Worm (Caenorhabditis elegans) whole organism, L4 larva: Measurements from ENCODE around the gene srbc-37.

Source experiments
- F26F4.8 ChIP-seq: fragments of 200-800 bp; sonication (Bioruptor generic); conservative IDR thresholded peaks from 2 replicates; pipeline ENCODE4 v1.3.6; 2022; ENCODE audit warnings: missing genetic modification characterization, missing compliant biosample characterization
- R02D3.7 ChIP-seq: fragments of 150-350 bp; sonication (generic microtip); optimal IDR thresholded peaks from 3 replicates; lab custom pipeline; 2014; ENCODE audit warnings: missing biosample characterization, missing genetic modification characterization
- T26A8.4 ChIP-seq: fragments of 200-800 bp; sonication (Bioruptor generic); IDR thresholded peaks from 2 replicates; pipeline ENCODE4 v1.3.6; 2022; ENCODE audit warnings: missing genetic modification characterization, missing compliant biosample characterization
- Y105C5A.15 ChIP-seq: fragments of 200-800 bp; sonication (Bioruptor generic); IDR thresholded peaks from 2 replicates; pipeline ENCODE4 v1.3.6; 2022; ENCODE audit warnings: missing genetic modification characterization, missing compliant biosample characterization
- Y75B8A.6 ChIP-seq: fragments of 200-800 bp; sonication (Bioruptor generic); IDR thresholded peaks from 2 replicates; pipeline ENCODE4 v1.3.6; 2022; ENCODE audit warnings: missing genetic modification reagents, missing genetic modification characterization, missing compliant biosample characterization
- aha-1 ChIP-seq: fragments of 150-350 bp; peaks from one replicate; lab custom pipeline; 2014; ENCODE audit warnings: missing biosample characterization, missing genetic modification characterization
- ama-1 ChIP-seq: fragments of 150-350 bp; optimal IDR thresholded peaks from 2 replicates; lab custom pipeline; 2014; ENCODE audit warnings: inconsistent platforms, mixed read lengths
- ceh-20 ChIP-seq: fragments of 200-800 bp; sonication (Bioruptor generic); IDR thresholded peaks from 2 replicates; pipeline ENCODE4 v1.3.6; 2022; ENCODE audit warnings: missing genetic modification reagents, missing genetic modification characterization, missing compliant biosample characterization
- ceh-62 ChIP-seq: sonication (generic microtip); optimal IDR thresholded peaks from 2 replicates; lab custom pipeline; 2017; ENCODE audit warnings: missing biosample characterization, missing genetic modification characterization
- ceh-82 ChIP-seq: sonication (generic microtip); optimal IDR thresholded peaks from 2 replicates; lab custom pipeline; 2017; ENCODE audit warnings: missing biosample characterization, missing genetic modification characterization
- ces-1 ChIP-seq: fragments of 150-350 bp; sonication (generic microtip); optimal IDR thresholded peaks from 4 replicates; lab custom pipeline; 2014; ENCODE audit warnings: missing biosample characterization, missing genetic modification reagents, missing genetic modification characterization
- cey-2 ChIP-seq: sonication (generic microtip); optimal IDR thresholded peaks from 3 replicates; lab custom pipeline; 2017; ENCODE audit warnings: missing genetic modification characterization, mild to moderate bottlenecking, missing compliant biosample characterization, antibody characterized with exemption, borderline replicate concordance; ENCODE audit not compliant: insufficient read depth
- ctbp-1 ChIP-seq: fragments of 200-800 bp; sonication (Bioruptor generic); IDR thresholded peaks from 2 replicates; pipeline ENCODE4 v1.3.6; 2022; ENCODE audit warnings: missing genetic modification reagents, missing genetic modification characterization, missing compliant biosample characterization
- daf-16 ChIP-seq, 3 experiments: sonication (generic microtip); optimal IDR thresholded peaks; 2 replicates each; lab custom pipeline; 2016 to 2017; ENCODE audit warnings: missing genetic modification characterization in 3 of 3, missing genetic modification reagents in 3 of 3, mild to moderate bottlenecking in 2 of 3, missing compliant biosample characterization in 2 of 3, missing biosample characterization in 1 of 3, moderate library complexity in 1 of 3
- daf-8 ChIP-seq: fragments of 200-800 bp; sonication (Bioruptor generic); IDR thresholded peaks from 2 replicates; pipeline ENCODE4 v1.3.6; 2022; ENCODE audit warnings: missing genetic modification characterization, missing compliant biosample characterization
- dmd-6 ChIP-seq: fragments of 200-800 bp; sonication (Bioruptor generic); IDR thresholded peaks from 2 replicates; pipeline ENCODE4 v1.3.6; 2022; ENCODE audit warnings: missing genetic modification reagents, missing genetic modification characterization, missing compliant biosample characterization
- duxl-1 ChIP-seq: sonication (generic microtip); optimal IDR thresholded peaks from 2 replicates; lab custom pipeline; 2016; ENCODE audit warnings: mild to moderate bottlenecking, missing genetic modification characterization, moderate library complexity, missing compliant biosample characterization; ENCODE audit not compliant: poor library complexity
- dve-1 ChIP-seq: sonication (generic microtip); optimal IDR thresholded peaks from 2 replicates; lab custom pipeline; 2017; ENCODE audit warnings: antibody characterized with exemption, mild to moderate bottlenecking, missing genetic modification characterization, missing compliant biosample characterization; ENCODE audit not compliant: insufficient read depth
- gei-8 ChIP-seq: fragments of 200-800 bp; sonication (Bioruptor generic); optimal IDR thresholded peaks from 2 replicates; lab custom pipeline; 2018; ENCODE audit warnings: mild to moderate bottlenecking, missing genetic modification characterization, missing compliant biosample characterization
- hif-1 ChIP-seq, 2 experiments: sonication (generic microtip); optimal IDR thresholded peaks; 2 replicates each; lab custom pipeline; 2016 to 2017; ENCODE audit warnings: missing compliant biosample characterization in 2 of 2, missing genetic modification characterization in 2 of 2, missing genetic modification reagents in 2 of 2, missing genotype in 2 of 2, mild to moderate bottlenecking in 1 of 2
- hlh-11 ChIP-seq: fragments of 200-800 bp; sonication (Bioruptor generic); optimal IDR thresholded peaks from 2 replicates; lab custom pipeline; 2018; ENCODE audit warnings: mild to moderate bottlenecking, missing genetic modification characterization, missing compliant biosample characterization
- hlh-30 ChIP-seq: sonication (generic microtip); optimal IDR thresholded peaks from 2 replicates; lab custom pipeline; 2017; ENCODE audit warnings: antibody characterized with exemption, mild to moderate bottlenecking, missing genetic modification characterization, missing compliant biosample characterization; ENCODE audit not compliant: insufficient read depth
- lim-7 ChIP-seq: fragments of 200-800 bp; sonication (Bioruptor generic); IDR thresholded peaks from 2 replicates; pipeline ENCODE4 v1.3.6; 2022; ENCODE audit warnings: missing genetic modification characterization, missing compliant biosample characterization
- lin-1 ChIP-seq: fragments of 200-800 bp; sonication (Bioruptor generic); IDR thresholded peaks from 2 replicates; pipeline ENCODE4 v1.3.6; 2022; ENCODE audit warnings: missing genetic modification reagents, missing genetic modification characterization, missing compliant biosample characterization
- lin-13 ChIP-seq: fragments of 150-350 bp; optimal IDR thresholded peaks from 2 replicates; lab custom pipeline; 2014; ENCODE audit warnings: missing biosample characterization, missing genetic modification reagents, missing genetic modification characterization
- lin-29 ChIP-seq: fragments of 200-800 bp; sonication (Bioruptor generic); IDR thresholded peaks from 2 replicates; pipeline ENCODE4 v1.3.6; 2022; ENCODE audit warnings: missing genetic modification reagents, missing genetic modification characterization, missing compliant biosample characterization
- lin-38 ChIP-seq: fragments of 200-800 bp; sonication (Bioruptor generic); IDR thresholded peaks from 2 replicates; pipeline ENCODE4 v1.3.6; 2022; ENCODE audit warnings: missing genetic modification reagents, missing genetic modification characterization, missing compliant biosample characterization
- lsy-2 ChIP-seq, 2 experiments: fragments of 150-350 bp in 1 of 2; sonication (generic microtip) in 1 of 2; optimal IDR thresholded peaks; 2 replicates each; lab custom pipeline; 2014 to 2017; ENCODE audit warnings: missing biosample characterization in 2 of 2, missing genetic modification characterization in 2 of 2
- mdl-1 ChIP-seq, 2 experiments: fragments of 150-350 bp in 1 of 2; sonication (generic microtip) in 1 of 2; optimal IDR thresholded peaks; 2 replicates each; lab custom pipeline; 2014 to 2017; ENCODE audit warnings: missing biosample characterization in 2 of 2, missing genetic modification characterization in 2 of 2
- mdt-29 ChIP-seq: fragments of 200-800 bp; sonication (Bioruptor generic); IDR thresholded peaks from 2 replicates; pipeline ENCODE4 v1.3.6; 2022; ENCODE audit warnings: missing genetic modification reagents, missing genetic modification characterization, missing compliant biosample characterization
- mep-1 ChIP-seq: fragments of 150-350 bp; sonication (generic microtip); optimal IDR thresholded peaks from 3 replicates; lab custom pipeline; 2014; ENCODE audit warnings: missing biosample characterization, missing genetic modification characterization
- mes-2 ChIP-seq: sonication (generic microtip); optimal IDR thresholded peaks from 2 replicates; lab custom pipeline; 2016; ENCODE audit warnings: missing genotype, mild to moderate bottlenecking, missing genetic modification characterization, missing compliant biosample characterization; ENCODE audit not compliant: poor library complexity, severe bottlenecking
- mxl-3 ChIP-seq: fragments of 200-800 bp; sonication (Bioruptor generic); optimal IDR thresholded peaks from 2 replicates; lab custom pipeline; 2018; ENCODE audit warnings: mild to moderate bottlenecking, missing genetic modification characterization, missing compliant biosample characterization
- nhr-10 ChIP-seq: fragments of 150-350 bp; optimal IDR thresholded peaks from 2 replicates; lab custom pipeline; 2014; ENCODE audit warnings: missing biosample characterization, missing genetic modification characterization
- nhr-102 ChIP-seq: sonication (generic microtip); optimal IDR thresholded peaks from 2 replicates; lab custom pipeline; 2016; ENCODE audit warnings: mild to moderate bottlenecking, missing genetic modification characterization, moderate library complexity, missing compliant biosample characterization
- nhr-111 ChIP-seq: fragments of 200-800 bp; sonication (Bioruptor generic); optimal IDR thresholded peaks from 2 replicates; lab custom pipeline; 2018; ENCODE audit warnings: mild to moderate bottlenecking, missing genetic modification characterization, missing compliant biosample characterization
- nhr-28 ChIP-seq: fragments of 150-350 bp; optimal IDR thresholded peaks from 2 replicates; lab custom pipeline; 2014; ENCODE audit warnings: missing biosample characterization, missing genetic modification characterization
- nhr-48 ChIP-seq: sonication (generic microtip); optimal IDR thresholded peaks from 2 replicates; lab custom pipeline; 2016; ENCODE audit warnings: mild to moderate bottlenecking, missing genetic modification characterization, missing compliant biosample characterization
- nhr-77 ChIP-seq: fragments of 150-350 bp; optimal IDR thresholded peaks from 2 replicates; lab custom pipeline; 2014; ENCODE audit warnings: missing biosample characterization, missing genetic modification characterization
- pha-4 ChIP-seq, 2 experiments: fragments of 150-350 bp in 1 of 2; fragments of 200-800 bp in 1 of 2; sonication (Bioruptor generic) in 1 of 2; IDR thresholded peaks in 1 of 2; optimal IDR thresholded peaks in 1 of 2; 2 replicates each; pipeline versions ENCODE4 v1.3.6 to Lab custom; 2014 to 2022; ENCODE audit warnings: missing genetic modification characterization in 2 of 2, missing genetic modification reagents in 2 of 2, missing biosample characterization in 1 of 2, missing compliant biosample characterization in 1 of 2
- php-3 ChIP-seq: fragments of 200-800 bp; sonication (Bioruptor generic); IDR thresholded peaks from 2 replicates; pipeline ENCODE4 v1.3.6; 2022; ENCODE audit warnings: missing genetic modification reagents, missing genetic modification characterization, missing compliant biosample characterization
- rbr-2 ChIP-seq: sonication (generic microtip); optimal IDR thresholded peaks from 2 replicates; lab custom pipeline; 2016; ENCODE audit warnings: missing genotype, missing genetic modification characterization, missing compliant biosample characterization
- sdz-12 ChIP-seq: fragments of 200-800 bp; sonication (Bioruptor generic); optimal IDR thresholded peaks from 2 replicates; lab custom pipeline; 2018; ENCODE audit warnings: mild to moderate bottlenecking, missing genetic modification characterization, missing compliant biosample characterization
- spr-1 ChIP-seq: sonication (generic microtip); optimal IDR thresholded peaks from 2 replicates; lab custom pipeline; 2016; ENCODE audit warnings: mild to moderate bottlenecking, missing genetic modification characterization, missing compliant biosample characterization
- unc-130 ChIP-seq: sonication (generic microtip); optimal IDR thresholded peaks from 2 replicates; lab custom pipeline; 2016; ENCODE audit warnings: missing genetic modification reagents, missing genetic modification characterization, missing compliant biosample characterization
- unc-62 ChIP-seq, 3 experiments: fragments of 150-350 bp in 1 of 3; sonication (generic microtip); optimal IDR thresholded peaks in 2 of 3; peaks in 1 of 3; 1 replicate in 1 of 3; 2 replicates in 2 of 3; lab custom pipeline; 2014 to 2017; ENCODE audit warnings: missing biosample characterization in 3 of 3, missing genetic modification characterization in 3 of 3, missing genetic modification reagents in 3 of 3, missing genotype in 1 of 3
- zfp-3 ChIP-seq: fragments of 200-800 bp; sonication (Bioruptor generic); conservative IDR thresholded peaks from 2 replicates; pipeline ENCODE4 v1.3.6; 2022; ENCODE audit warnings: missing genetic modification reagents, missing genetic modification characterization, missing compliant biosample characterization

The srbc-37 gene

ce11 chrV:730216-730615, 27.9 kb downstream of the srbc-37 start:
- TF ChIP-seq duxl-1 (tag; lab: Kevin White, UChicago) (peak; percentile 80), Y105C5A.15 (GFP tag; lab: Robert Waterston, UW) (0 out of 2 replicates have a peak, but pooled peaks have one; percentile 49), ceh-20 (no peak), unc-130 (no peak), daf-8 (GFP tag; lab: Robert Waterston, UW) (no peak), lsy-2 (tag; optimal IDR thresholded peaks at IDR 0.05; lab: Kevin White, UChicago) (peak in 1 of 2 experiments; percentile 26), lin-1 (GFP tag; lab: Robert Waterston, UW) (0 out of 2 replicates have a peak, but pooled peaks have one; percentile 31), mdl-1 (tag; optimal IDR thresholded peaks at IDR 0.05; lab: Kevin White, UChicago) (peak in 1 of 2 experiments; percentile 74), lin-29 (GFP tag; lab: Robert Waterston, UW) (no peak), unc-62 (GFP tag; optimal IDR thresholded peaks at IDR 0.05 in 1 of 2; lab: Kevin White, UChicago) (peak in 1 of 2 experiments; percentile 60), unc-62 (tag; optimal IDR thresholded peaks at IDR 0.05; lab: Kevin White, UChicago) (no peak), mxl-3 (GFP tag; lab: Kevin White, UChicago) (peak; percentile 72), ctbp-1 (0 out of 2 replicates have a peak, but pooled peaks have one; percentile 25), nhr-102 (tag; lab: Kevin White, UChicago) (peak; percentile 73), ces-1 (GFP tag; lab: Kevin White, UChicago) (no peak), cey-2 (peak; percentile 38), hlh-30 (tag; lab: Kevin White, UChicago) (peak; percentile 89), sdz-12 (GFP tag; lab: Kevin White, UChicago) (no peak), lim-7 (GFP tag; lab: Robert Waterston, UW) (0 out of 2 replicates have a peak, but pooled peaks have one; percentile 29), ama-1 (lab: Kevin White, UChicago) (peak; percentile 64), hif-1 (tag; optimal IDR thresholded peaks at IDR 0.05; lab: Kevin White, UChicago) (peak in 1 of 2 experiments; percentile 47), mdt-29 (GFP tag; lab: Robert Waterston, UW) (peak; percentile 86), pha-4 (GFP tag; IDR thresholded peaks at IDR 0.05; lab: Robert Waterston, UW) (0 out of 2 replicates have a peak, but pooled peaks have one; percentile 11), pha-4 (tag; optimal IDR thresholded peaks at IDR 0.05; lab: Kevin White, UChicago) (no peak), aha-1 (tag; lab: Kevin White, UChicago) (peak; percentile 47), dve-1 (peak; percentile 89), zfp-3 (GFP tag; lab: Robert Waterston, UW) (0 out of 2 replicates have a peak, but pooled peaks have one; percentile 23), spr-1 (peak; percentile 25), mep-1 (tag; lab: Kevin White, UChicago) (peak; percentile 78), ceh-62 (no peak), T26A8.4 (GFP tag; lab: Robert Waterston, UW) (peak; percentile 78), php-3 (GFP tag; lab: Robert Waterston, UW) (peak; percentile 93), nhr-48 (tag; lab: Kevin White, UChicago) (peak; percentile 79), R02D3.7 (tag; lab: Kevin White, UChicago) (no peak), hlh-11 (tag; lab: Kevin White, UChicago) (peak; percentile 92), nhr-111 (GFP tag; lab: Kevin White, UChicago) (no peak), F26F4.8 (GFP tag; lab: Robert Waterston, UW) (no peak), nhr-77 (tag; lab: Kevin White, UChicago) (peak; percentile 60), daf-16 (GFP tag; optimal IDR thresholded peaks at IDR 0.05; lab: Kevin White, UChicago) (peak in 1 of 2 experiments; percentile 52), daf-16 (tag; optimal IDR thresholded peaks at IDR 0.05; lab: Kevin White, UChicago) (peak; percentile 94), gei-8 (GFP tag; lab: Kevin White, UChicago) (peak; percentile 2), lin-13 (GFP tag; lab: Kevin White, UChicago) (peak; percentile 4), ceh-82 (tag; lab: Kevin White, UChicago) (no peak), mes-2 (tag; lab: Kevin White, UChicago) (peak; percentile 39), Y75B8A.6 (GFP tag; lab: Robert Waterston, UW) (no peak), nhr-10 (tag; lab: Kevin White, UChicago) (peak; percentile 61), rbr-2 (tag; lab: Kevin White, UChicago) (peak; percentile 13), lin-38 (GFP tag; lab: Robert Waterston, UW) (peak; percentile 34; the same call in 1 of the 2 replicates), nhr-28 (tag; lab: Kevin White, UChicago) (peak; percentile 19), dmd-6 (GFP tag; lab: Robert Waterston, UW) (peak; percentile 66)
